Fruit fly (Drosophila melanogaster) whole organism, embryonic: Measurements from ENCODE around the gene CG6180.

ENCODE experiments used
- Antp ChIP-seq: fragments of 200-800 bp; sonication (Bioruptor generic); optimal IDR thresholded peaks from 3 replicates; lab custom pipeline; 2016; ENCODE audit warnings: missing biosample characterization, missing genetic modification characterization
- B-H1 ChIP-seq: fragments of 200-800 bp; sonication (Bioruptor generic); IDR thresholded peaks from 3 replicates; pipeline ENCODE4 v1.3.6; 2022; ENCODE audit warnings: missing biosample characterization, missing genetic modification characterization
- CG1024 ChIP-seq: fragments of 200-800 bp; sonication (Bioruptor generic); IDR thresholded peaks from 2 replicates; pipeline ENCODE4 v1.3.6; 2022; ENCODE audit warnings: missing biosample characterization, missing genetic modification characterization
- CG10267 ChIP-seq: fragments of 200-800 bp; sonication (Bioruptor generic); optimal IDR thresholded peaks from 2 replicates; lab custom pipeline; 2018; ENCODE audit warnings: missing biosample characterization, mild to moderate bottlenecking, missing genetic modification characterization, moderate library complexity
- CG10462 ChIP-seq: fragments of 200-800 bp; sonication (Bioruptor generic); optimal IDR thresholded peaks from 2 replicates; lab custom pipeline; 2016; ENCODE audit warnings: missing biosample characterization, missing genetic modification characterization
- CG12104 ChIP-seq: fragments of 200-800 bp; sonication (Bioruptor generic); optimal IDR thresholded peaks from 3 replicates; lab custom pipeline; 2016; ENCODE audit warnings: missing biosample characterization, missing genetic modification characterization
- CG12299 ChIP-seq: fragments of 200-800 bp; sonication (Bioruptor generic); optimal IDR thresholded peaks from 2 replicates; lab custom pipeline; 2018; ENCODE audit warnings: missing biosample characterization, mild to moderate bottlenecking, missing genetic modification characterization
- CG15011 ChIP-seq: fragments of 200-800 bp; sonication (Bioruptor generic); optimal IDR thresholded peaks from 3 replicates; lab custom pipeline; 2018; ENCODE audit warnings: missing biosample characterization, mild to moderate bottlenecking, missing genetic modification characterization
- CG15073 ChIP-seq: fragments of 200-800 bp; sonication (Bioruptor generic); optimal IDR thresholded peaks from 2 replicates; lab custom pipeline; 2016; ENCODE audit warnings: missing biosample characterization, missing genetic modification characterization
- CG16779 ChIP-seq: fragments of 200-800 bp; sonication (Bioruptor generic); IDR thresholded peaks from 2 replicates; pipeline ENCODE4 v1.3.6; 2022; ENCODE audit warnings: missing biosample characterization, missing genetic modification characterization
- CG17802 ChIP-seq: fragments of 200-800 bp; sonication (Bioruptor generic); optimal IDR thresholded peaks from 2 replicates; lab custom pipeline; 2018; ENCODE audit warnings: missing biosample characterization, mild to moderate bottlenecking, missing genetic modification characterization, moderate library complexity
- CG30020 ChIP-seq: fragments of 200-800 bp; optimal IDR thresholded peaks from 2 replicates; lab custom pipeline; 2019; ENCODE audit warnings: missing biosample characterization, mild to moderate bottlenecking, missing genetic modification characterization, moderate library complexity
- CG32767 ChIP-seq: fragments of 200-800 bp; sonication (Bioruptor generic); IDR thresholded peaks from 2 replicates; pipeline ENCODE4 v1.3.6; 2022; ENCODE audit warnings: missing biosample characterization, missing genetic modification characterization
- CG33213 ChIP-seq: fragments of 200-800 bp; sonication (Bioruptor generic); optimal IDR thresholded peaks from 3 replicates; lab custom pipeline; 2016; ENCODE audit warnings: missing biosample characterization, missing genetic modification characterization
- CG5180 ChIP-seq: fragments of 200-800 bp; sonication (Bioruptor generic); optimal IDR thresholded peaks from 3 replicates; lab custom pipeline; 2017; ENCODE audit warnings: missing biosample characterization, missing genetic modification characterization, mild to moderate bottlenecking, moderate library complexity, missing genetic modification reagents
- CG6175 ChIP-seq: fragments of 200-800 bp; sonication (Bioruptor generic); IDR thresholded peaks from 3 replicates; pipeline ENCODE4 v1.3.6; 2022; ENCODE audit warnings: missing biosample characterization, missing genetic modification characterization
- CG6272 ChIP-seq: fragments of 200-800 bp; sonication (Bioruptor generic); IDR thresholded peaks from 2 replicates; pipeline ENCODE4 v1.3.6; 2022; ENCODE audit warnings: missing biosample characterization, missing genetic modification characterization
- CG7357 ChIP-seq: fragments of 200-800 bp; sonication (Bioruptor generic); IDR thresholded peaks from 3 replicates; pipeline ENCODE4 v1.3.6; 2022; ENCODE audit warnings: missing biosample characterization, missing genetic modification characterization
- CG7786 ChIP-seq: fragments of 200-800 bp; sonication (Bioruptor generic); optimal IDR thresholded peaks from 2 replicates; lab custom pipeline; 2016; ENCODE audit warnings: missing biosample characterization, missing genetic modification characterization
- CG8359 ChIP-seq: fragments of 200-800 bp; sonication (Bioruptor generic); optimal IDR thresholded peaks from 2 replicates; lab custom pipeline; 2017; ENCODE audit warnings: missing biosample characterization, mild to moderate bottlenecking, missing genetic modification characterization, borderline replicate concordance
- Dfd ChIP-seq, 2 experiments: fragments of >200 bp; optimal IDR thresholded peaks; 2 replicates each; lab custom pipeline; 2017; ENCODE audit warnings: missing biosample characterization in 2 of 2, missing genetic modification characterization in 2 of 2
- Doc3 ChIP-seq: fragments of 200-800 bp; sonication (Bioruptor generic); IDR thresholded peaks from 3 replicates; pipeline ENCODE4 v1.3.6; 2022; ENCODE audit warnings: missing biosample characterization, missing genetic modification characterization; ENCODE audit not compliant: partially characterized antibody
- E2f2 ChIP-seq: fragments of 200-800 bp; sonication (Bioruptor generic); IDR thresholded peaks from 2 replicates; pipeline ENCODE4 v1.3.6; 2022; ENCODE audit warnings: missing biosample characterization, missing genetic modification characterization
- Ets97D ChIP-seq: fragments of 200-800 bp; sonication (Bioruptor generic); optimal IDR thresholded peaks from 3 replicates; lab custom pipeline; 2016; ENCODE audit warnings: missing biosample characterization, missing genetic modification characterization
- H15 ChIP-seq: fragments of 200-800 bp; sonication (Bioruptor generic); IDR thresholded peaks from 3 replicates; pipeline ENCODE4 v1.3.6; 2022; ENCODE audit warnings: missing biosample characterization, missing genetic modification characterization
- Hmx ChIP-seq: fragments of 200-800 bp; sonication (Bioruptor generic); optimal IDR thresholded peaks from 2 replicates; lab custom pipeline; 2016; ENCODE audit warnings: missing biosample characterization, missing genetic modification characterization
- Kr ChIP-seq: fragments of 200-800 bp; sonication (Bioruptor generic); optimal IDR thresholded peaks from 2 replicates; lab custom pipeline; 2017; ENCODE audit warnings: missing biosample characterization, mild to moderate bottlenecking, missing genetic modification characterization
- Lim3 ChIP-seq: fragments of 200-800 bp; sonication (Bioruptor generic); IDR thresholded peaks from 2 replicates; pipeline ENCODE4 v1.3.6; 2022; ENCODE audit warnings: missing biosample characterization, missing genetic modification characterization
- MESR4 ChIP-seq: fragments of 200-800 bp; sonication (Bioruptor generic); optimal IDR thresholded peaks from 2 replicates; lab custom pipeline; 2018; ENCODE audit warnings: missing biosample characterization, mild to moderate bottlenecking, missing genetic modification characterization, moderate library complexity
- Mad ChIP-seq: fragments of 200-800 bp; sonication (Bioruptor generic); optimal IDR thresholded peaks from 2 replicates; lab custom pipeline; 2016; ENCODE audit warnings: missing biosample characterization, missing genetic modification characterization
- Pdp1 ChIP-seq, 2 experiments: fragments of 200-800 bp; sonication (Bioruptor generic); optimal IDR thresholded peaks; 3 replicates each; lab custom pipeline; 2016; ENCODE audit warnings: missing biosample characterization in 2 of 2, missing genetic modification characterization in 2 of 2, mild to moderate bottlenecking in 1 of 2, moderate library complexity in 1 of 2
- Rfx ChIP-seq: fragments of 200-800 bp; sonication (Bioruptor generic); IDR thresholded peaks from 2 replicates; pipeline ENCODE4 v1.3.6; 2022; ENCODE audit warnings: missing biosample characterization, missing genetic modification characterization
- Sox100B ChIP-seq: fragments of 200-800 bp; sonication (Bioruptor generic); optimal IDR thresholded peaks from 3 replicates; lab custom pipeline; 2018; ENCODE audit warnings: missing biosample characterization, mild to moderate bottlenecking, missing genetic modification characterization
- Usf ChIP-seq: fragments of 200-800 bp; sonication (Bioruptor generic); optimal IDR thresholded peaks from 2 replicates; lab custom pipeline; 2017; ENCODE audit warnings: missing genotype, missing biosample characterization, missing genetic modification characterization
- amos ChIP-seq: fragments of 200-800 bp; sonication (Bioruptor generic); IDR thresholded peaks from 2 replicates; pipeline ENCODE4 v1.3.6; 2022; ENCODE audit warnings: missing biosample characterization, missing genetic modification characterization; ENCODE audit not compliant: partially characterized antibody
- caup ChIP-seq: fragments of 200-800 bp; sonication (Bioruptor generic); optimal IDR thresholded peaks from 3 replicates; lab custom pipeline; 2017; ENCODE audit warnings: missing biosample characterization, mild to moderate bottlenecking, missing genetic modification characterization, moderate library complexity; ENCODE audit not compliant: severe bottlenecking
- da ChIP-seq: fragments of 200-800 bp; sonication (Bioruptor generic); optimal IDR thresholded peaks from 2 replicates; lab custom pipeline; 2016; ENCODE audit warnings: missing biosample characterization, missing genetic modification characterization
- dmrt99B ChIP-seq: fragments of 200-800 bp; sonication (Bioruptor generic); optimal IDR thresholded peaks from 2 replicates; lab custom pipeline; 2018; ENCODE audit warnings: missing biosample characterization, mild to moderate bottlenecking, missing genetic modification characterization, moderate library complexity
- fru ChIP-seq: fragments of >200 bp; optimal IDR thresholded peaks from 2 replicates; lab custom pipeline; 2017
- ftz-f1 ChIP-seq: fragments of 200-800 bp; sonication (Bioruptor generic); optimal IDR thresholded peaks from 2 replicates; lab custom pipeline; 2016; ENCODE audit warnings: missing biosample characterization, missing genetic modification characterization
- hth ChIP-seq: fragments of >200 bp; optimal IDR thresholded peaks from 2 replicates; lab custom pipeline; 2017; ENCODE audit warnings: inconsistent platforms
- luna ChIP-seq: fragments of 200-800 bp; sonication (Bioruptor generic); optimal IDR thresholded peaks from 2 replicates; lab custom pipeline; 2016; ENCODE audit warnings: missing biosample characterization, missing genetic modification characterization
- org-1 ChIP-seq: fragments of 200-800 bp; sonication (Bioruptor generic); optimal IDR thresholded peaks from 2 replicates; lab custom pipeline; 2017; ENCODE audit warnings: missing biosample characterization, missing genetic modification characterization
- pan ChIP-seq, 4 experiments: fragments of >200 bp in 3 of 4; fragments of 200-800 bp in 1 of 4; sonication (Bioruptor generic) in 1 of 4; optimal IDR thresholded peaks in 3 of 4; IDR thresholded peaks in 1 of 4; 2 replicates each; pipeline versions ENCODE4 v1.3.6 to Lab custom; 2017 to 2022; ENCODE audit warnings: missing biosample characterization in 2 of 4, missing genetic modification characterization in 2 of 4, mixed read lengths in 1 of 4
- shn ChIP-seq: fragments of 200-800 bp; sonication (Bioruptor generic); optimal IDR thresholded peaks from 3 replicates; lab custom pipeline; 2016; ENCODE audit warnings: missing biosample characterization, missing genetic modification characterization
- tgo ChIP-seq: fragments of 200-800 bp; sonication (Bioruptor generic); IDR thresholded peaks from 3 replicates; pipeline ENCODE4 v1.3.6; 2022; ENCODE audit warnings: missing biosample characterization, missing genetic modification characterization
- tio ChIP-seq: fragments of 200-800 bp; sonication (Bioruptor generic); optimal IDR thresholded peaks from 2 replicates; lab custom pipeline; 2017; ENCODE audit warnings: missing biosample characterization, missing genetic modification characterization, inconsistent platforms
- ttk ChIP-seq: fragments of 200-800 bp; sonication (Bioruptor generic); IDR thresholded peaks from 2 replicates; pipeline ENCODE4 v2.1.2; 2022; ENCODE audit warnings: missing biosample characterization, missing genetic modification characterization
- tup ChIP-seq: fragments of 200-800 bp; sonication (Bioruptor generic); optimal IDR thresholded peaks from 2 replicates; lab custom pipeline; 2016; ENCODE audit warnings: missing biosample characterization, mild to moderate bottlenecking, missing genetic modification characterization, moderate library complexity
- zf30C ChIP-seq: fragments of 200-800 bp; sonication (Bioruptor generic); optimal IDR thresholded peaks from 3 replicates; lab custom pipeline; 2018; ENCODE audit warnings: missing biosample characterization, mild to moderate bottlenecking, missing genetic modification characterization

CG6180 gene

DNA sequence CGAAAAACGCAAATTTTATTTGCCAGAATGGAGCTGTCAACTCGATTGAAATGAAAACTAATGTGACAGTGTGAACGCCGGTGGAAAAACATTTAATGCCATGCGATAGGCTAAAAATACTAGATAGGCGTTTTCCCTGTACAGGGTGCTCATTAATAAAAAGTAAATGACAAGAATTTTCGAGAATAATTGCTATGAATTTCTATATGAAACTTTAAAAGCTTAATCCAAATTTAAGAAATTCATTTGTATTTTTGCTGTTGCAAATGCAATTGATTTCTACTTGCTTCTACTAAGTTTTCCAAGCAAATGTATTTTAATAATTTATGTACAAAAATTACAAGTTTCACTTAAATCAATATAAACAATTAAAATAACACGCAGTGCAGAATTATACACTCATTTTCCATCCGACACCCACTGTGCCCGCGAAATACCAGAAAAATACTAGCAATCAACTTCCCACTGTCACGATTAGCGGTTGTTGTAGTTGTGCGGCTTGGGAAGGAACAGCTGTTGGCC lies 14.4 kb downstream of the CG6180 start, which contains the start of gene Pih1D1 (continued):
- TF ChIP-seq CG6175 (GFP tag; lab: Robert Waterston, UW): peak; percentile 90
- peak; percentile 71 for TF ChIP-seq luna (GFP tag; lab: Kevin White, UChicago)
- peak; percentile 80 for TF ChIP-seq da (GFP tag; lab: Kevin White, UChicago)
- peak; percentile 91 for TF ChIP-seq B-H1
- TF ChIP-seq Lim3 (GFP tag; lab: Robert Waterston, UW): peak; percentile 91
- peak; percentile 72 for TF ChIP-seq CG16779 (GFP tag; lab: Robert Waterston, UW)
- TF ChIP-seq amos (GFP tag; lab: Robert Waterston, UW): 0 out of 2 replicates have a peak, but pooled peaks have one; percentile 6
- peak; percentile 93 for TF ChIP-seq caup
- peak; percentile 82 for TF ChIP-seq CG1024 (GFP tag; lab: Robert Waterston, UW)
- peak; percentile 97 for TF ChIP-seq tgo (GFP tag; lab: Robert Waterston, UW)
- peak; percentile 95 for TF ChIP-seq Rfx (GFP tag; lab: Robert Waterston, UW)
- no peak for TF ChIP-seq MESR4 (GFP tag; lab: Kevin White, UChicago)
- peak; percentile 94 for TF ChIP-seq H15 (GFP tag; lab: Robert Waterston, UW)
- peak in 1 of 2 experiments; percentile 93 for TF ChIP-seq Dfd (GFP tag; optimal IDR thresholded peaks at IDR 0.05; lab: Kevin White, UChicago)
- TF ChIP-seq Kr (GFP tag; lab: Kevin White, UChicago): no peak
- TF ChIP-seq shn (GFP tag; lab: Kevin White, UChicago): peak; percentile 91
- TF ChIP-seq CG15011: peak; percentile 91
- peak; percentile 82 for TF ChIP-seq CG17802
- TF ChIP-seq fru: no peak
- TF ChIP-seq Hmx (GFP tag; lab: Kevin White, UChicago): peak; percentile 91
- no peak for TF ChIP-seq zf30C (GFP tag; lab: Kevin White, UChicago)
- no peak for TF ChIP-seq pan (optimal IDR thresholded peaks at IDR 0.05; lab: Kevin White, UChicago)
- TF ChIP-seq pan (GFP tag; optimal IDR thresholded peaks at IDR 0.05 in 1 of 2, IDR thresholded peaks at IDR 0.05 in 1 of 2): peak in 1 of 2 experiments; percentile 97
- TF ChIP-seq E2f2 (GFP tag; lab: Robert Waterston, UW): peak; percentile 78
- TF ChIP-seq CG15073: peak; percentile 77
- peak; percentile 94 for TF ChIP-seq ttk (GFP tag; lab: Robert Waterston, UW)
- peak; percentile 89 for TF ChIP-seq Mad (GFP tag; lab: Kevin White, UChicago)
- TF ChIP-seq tup (GFP tag; lab: Kevin White, UChicago): peak; percentile 79
- TF ChIP-seq Antp (GFP tag; lab: Kevin White, UChicago): peak; percentile 83
- TF ChIP-seq Doc3: no peak
- peak; percentile 88 to 95 for TF ChIP-seq Pdp1 (GFP tag; optimal IDR thresholded peaks at IDR 0.05; lab: Kevin White, UChicago)
- peak; percentile 94 for TF ChIP-seq CG6272 (GFP tag; lab: Robert Waterston, UW)
- peak; percentile 94 for TF ChIP-seq dmrt99B
- TF ChIP-seq org-1 (GFP tag; lab: Kevin White, UChicago): peak; percentile 87
- peak; percentile 90 for TF ChIP-seq CG10462 (GFP tag; lab: Kevin White, UChicago)
- peak; percentile 97 for TF ChIP-seq tio (GFP tag; lab: Kevin White, UChicago)
- peak; percentile 80 for TF ChIP-seq Ets97D (GFP tag; lab: Kevin White, UChicago)
- TF ChIP-seq CG7786 (GFP tag; lab: Kevin White, UChicago): peak; percentile 92
- no peak for TF ChIP-seq hth (lab: Kevin White, UChicago)
- no peak for TF ChIP-seq ftz-f1
- peak; percentile 95 for TF ChIP-seq Usf (GFP tag; lab: Kevin White, UChicago)
- peak; percentile 79 for TF ChIP-seq CG12299
- TF ChIP-seq Sox100B: peak; percentile 94
- peak; percentile 89 for TF ChIP-seq CG10267 (tag; lab: Kevin White, UChicago)
- TF ChIP-seq CG12104: peak; percentile 97
- TF ChIP-seq CG33213 (GFP tag; lab: Kevin White, UChicago): peak; percentile 82
- peak; percentile 93 for TF ChIP-seq CG7357 (GFP tag; lab: Robert Waterston, UW)
- TF ChIP-seq CG8359 (GFP tag; lab: Kevin White, UChicago): peak; percentile 84
- peak; percentile 77 for TF ChIP-seq CG5180 (GFP tag; lab: Kevin White, UChicago)
- TF ChIP-seq CG30020 (tag; lab: Kevin White, UChicago): peak; percentile 89
- peak; percentile 91 for TF ChIP-seq CG32767
